Worm (Caenorhabditis elegans): ENCODE measurements around the gene F40G9.5.

The F40G9.5 gene

DNA sequence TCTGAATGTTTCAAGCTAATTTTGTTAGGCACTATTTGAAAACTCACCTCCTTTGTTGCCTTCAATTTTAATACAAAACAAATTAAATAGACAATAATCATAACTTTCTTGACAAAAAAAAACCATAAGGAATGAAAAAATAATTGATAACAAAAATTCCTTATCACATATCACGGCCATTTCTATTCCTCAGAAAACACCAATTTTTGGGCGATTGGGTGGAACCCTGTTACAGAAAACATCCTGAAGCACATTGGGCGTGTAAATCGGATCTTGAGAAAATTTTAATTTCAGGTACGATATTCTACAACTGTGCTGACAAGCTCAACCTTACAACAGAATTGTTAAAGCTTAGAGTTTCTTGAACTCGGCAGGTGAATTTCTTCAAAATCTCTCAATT is 16.3 kb upstream of the F40G9.5 start, which contains the start of gene F40G9.8:
TSS of gene F40G9.8 (minus strand) at position 101 of the 400 bp plus-strand sequence.
- TF ChIP-seq Y48G9A.11 (GFP tag; IDR thresholded peaks at IDR 0.05) (no peak), ZK337.2 (GFP tag; IDR thresholded peaks at IDR 0.05) (no peak), tag-97 (GFP tag; IDR thresholded peaks at IDR 0.05) (no peak), Y75B8A.6 (GFP tag; IDR thresholded peaks at IDR 0.05) (no peak), pqm-1 (tag; optimal IDR thresholded peaks at IDR 0.05) (no peak), aha-1 (tag) (no peak), jun-1 (tag; optimal IDR thresholded peaks at IDR 0.05) (no peak), fkh-10 (GFP tag; optimal IDR thresholded peaks at IDR 0.05) (no peak), nhr-11 (tag; optimal IDR thresholded peaks at IDR 0.05) (no peak), egl-43 (GFP tag; IDR thresholded peaks at IDR 0.05) (no peak), mdt-29 (GFP tag; IDR thresholded peaks at IDR 0.05) (no peak), daf-19 (GFP tag; conservative IDR thresholded peaks at IDR 0.05) (no peak), ces-1 (GFP tag; optimal IDR thresholded peaks at IDR 0.05) (no peak), skn-1 (tag; optimal IDR thresholded peaks at IDR 0.05) (no peak), F10B5.3 (tag; optimal IDR thresholded peaks at IDR 0.05) (no peak), nhr-102 (tag; optimal IDR thresholded peaks at IDR 0.05) (no peak)

DNA sequence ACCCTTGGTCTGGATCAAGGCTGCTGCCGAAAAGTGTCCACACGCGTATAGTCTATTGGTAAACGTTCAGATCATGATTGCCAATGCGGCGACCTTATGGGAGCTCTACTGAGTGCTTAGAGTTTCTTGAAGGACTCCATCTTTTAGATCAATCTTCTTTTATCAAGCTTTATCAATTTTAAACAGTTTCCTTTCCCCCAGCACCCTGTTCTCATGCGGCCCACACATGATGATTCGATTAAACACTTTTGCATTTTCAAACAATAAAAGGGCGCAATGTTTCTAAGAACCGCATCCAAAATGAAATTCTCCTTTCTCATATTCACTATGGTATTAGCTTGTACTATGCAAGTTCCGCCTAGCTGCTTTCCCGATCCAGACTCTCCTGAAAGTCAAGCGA is 15.7 kb upstream of the F40G9.5 start, which contains the start of gene F40G9.7:
TSS of gene F40G9.7 (plus strand) at position 301 of the 400 bp plus-strand sequence.
- peak; percentile 85 for TF ChIP-seq aha-1 (tag)
- TF ChIP-seq unc-130 (GFP tag; optimal IDR thresholded peaks at IDR 0.05): no peak

ce11 chrIII:168376-168775 is 12.7 kb upstream of the F40G9.5 start:
- TF ChIP-seq set-16 (GFP tag; IDR thresholded peaks at IDR 0.05): peak; percentile 88

DNA sequence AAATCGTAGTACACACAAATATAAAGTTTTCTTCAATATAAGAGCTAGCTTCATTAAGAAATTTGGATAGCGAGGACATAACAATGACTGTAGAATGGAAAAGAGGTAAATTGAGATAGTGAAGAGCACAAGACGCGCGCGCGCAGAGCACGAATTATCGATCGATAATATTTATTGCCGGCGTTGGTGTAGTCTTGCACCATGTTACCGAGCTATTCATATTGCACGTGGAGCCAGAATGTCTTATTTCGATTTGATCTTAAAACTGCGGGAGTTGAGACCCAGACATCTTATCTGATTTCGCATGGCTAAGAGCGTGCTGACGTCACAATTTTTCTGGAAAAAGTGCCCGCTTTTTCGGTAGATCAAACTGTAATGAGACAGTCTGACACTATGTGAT is 11.6 kb upstream of the F40G9.5 start, which contains the start of gene F40G9.18:
TSS of gene F40G9.18 (minus strand) at position 101 of the 400 bp plus-strand sequence.
- TF ChIP-seq unc-62 (GFP tag; optimal IDR thresholded peaks at IDR 0.05 in 1 of 2) (peak in 1 of 2 experiments; percentile 87), unc-62 (tag; optimal IDR thresholded peaks at IDR 0.05) (no peak), zip-11 (GFP tag; IDR thresholded peaks at IDR 0.05) (no peak)

- TF ChIP-seq egl-27 (tag; optimal IDR thresholded peaks at IDR 0.05) (no peak), nhr-102 (tag; optimal IDR thresholded peaks at IDR 0.05) (no peak), vab-7 (GFP tag; IDR thresholded peaks at IDR 0.05) (no peak), ceh-28 (tag; optimal IDR thresholded peaks at IDR 0.05) (no peak), fkh-10 (GFP tag; optimal IDR thresholded peaks at IDR 0.05) (no peak), lin-15B (tag; optimal IDR thresholded peaks at IDR 0.05) (no peak)
Measured at ce11 chrIII:171617-172016, 9.4 kb upstream of the F40G9.5 start, which contains the start of the genes F40G9.9 and F40G9.12. F40G9.9 (minus strand) TSS chrIII:171717. F40G9.12 (plus strand) TSS chrIII:171847.

DNA sequence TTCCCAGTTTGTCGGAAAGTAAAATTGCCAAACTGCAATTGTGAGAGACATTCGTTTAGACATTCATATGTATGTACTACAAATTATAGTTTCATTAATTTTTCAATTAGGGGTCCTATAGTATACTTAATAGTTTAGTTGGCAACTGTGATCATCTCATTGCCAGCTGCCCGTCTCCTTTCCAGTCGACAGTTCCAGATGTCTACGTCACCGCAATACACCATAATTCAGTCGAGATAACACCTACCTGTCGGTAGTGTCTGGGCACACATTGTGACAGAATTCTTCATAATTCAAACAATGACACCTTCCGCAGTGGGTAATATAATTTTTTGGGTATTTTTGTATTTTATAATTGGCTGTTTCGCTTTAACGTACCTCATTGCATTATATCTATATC is 7.6 kb upstream of the F40G9.5 start, which contains the start of gene F40G9.19:
TSS of gene F40G9.19 (plus strand) at position 301 of the 400 bp plus-strand sequence.
- TF ChIP-seq ceh-32 (tag; optimal IDR thresholded peaks at IDR 0.05; ENCODE audit: poor library complexity) (no peak), mdt-29 (GFP tag; IDR thresholded peaks at IDR 0.05) (no peak), aha-1 (tag) (peak; percentile 31)

DNA sequence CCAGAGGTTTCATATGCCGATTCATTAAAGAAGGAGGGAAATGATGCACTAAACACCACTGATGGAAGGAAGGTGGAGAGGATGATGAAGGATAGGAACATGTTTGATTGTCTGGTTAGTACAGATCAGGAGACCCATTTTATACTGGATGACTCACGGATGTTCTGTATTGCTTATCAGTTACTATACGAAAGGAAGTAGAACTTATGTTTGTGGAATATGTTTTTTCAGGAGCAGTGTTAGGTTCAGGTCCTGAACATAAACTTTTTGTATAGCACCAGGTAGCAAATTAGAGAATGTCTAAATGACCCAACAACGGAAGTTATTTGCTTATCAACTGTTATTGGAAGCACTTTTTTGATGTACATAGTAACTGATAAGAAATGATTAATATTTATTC is 5.3 kb upstream of the F40G9.5 start, which contains the start of gene clec-148:
TSS of gene clec-148 (minus strand) at position 101 of the 400 bp plus-strand sequence.
- TF ChIP-seq unc-62 (GFP tag; optimal IDR thresholded peaks at IDR 0.05 in 1 of 2): peak in 1 of 2 experiments; percentile 66
- no peak for TF ChIP-seq unc-62 (tag; optimal IDR thresholded peaks at IDR 0.05)
- TF ChIP-seq pqm-1 (tag; optimal IDR thresholded peaks at IDR 0.05): peak; percentile 18
- TF ChIP-seq dpl-1 (GFP tag; optimal IDR thresholded peaks at IDR 0.05): no peak
- TF ChIP-seq daf-8 (GFP tag; IDR thresholded peaks at IDR 0.05): no peak
- no peak for TF ChIP-seq spr-3 (GFP tag; optimal IDR thresholded peaks at IDR 0.05)
- no peak for TF ChIP-seq F10B5.3 (tag; optimal IDR thresholded peaks at IDR 0.05)
